Worm (Caenorhabditis elegans): ENCODE data around the gene F23H11.4.

F23H11.4 gene

ce11 chrIII:907990-908389, 651 bp upstream of the F23H11.4 start:
- no peak for TF ChIP-seq K09A11.1 (tag; optimal IDR thresholded peaks at IDR 0.05; ENCODE audit: insufficient read depth)
- TF ChIP-seq nfya-1 (tag; optimal IDR thresholded peaks at IDR 0.05), result peak; percentile 30

ce11 chrIII:901600-902250, 5.6 kb downstream of the F23H11.4 start:
- TF ChIP-seq lin-11 (tag; optimal IDR thresholded peaks at IDR 0.05), result no peak
- TF ChIP-seq ets-4 (tag; optimal IDR thresholded peaks at IDR 0.05), result no peak
- TF ChIP-seq mec-3 (tag; optimal IDR thresholded peaks at IDR 0.05; ENCODE audit: borderline replicate concordance), result no peak
- TF ChIP-seq hlh-8 (tag; optimal IDR thresholded peaks at IDR 0.05), result no peak
- no peak for TF ChIP-seq sox-4 (tag; optimal IDR thresholded peaks at IDR 0.05)
- TF ChIP-seq unc-86 (tag; optimal IDR thresholded peaks at IDR 0.05), result no peak
- no peak for TF ChIP-seq ceh-34 (tag; optimal IDR thresholded peaks at IDR 0.05)
- no peak for TF ChIP-seq ceh-30 (tag; optimal IDR thresholded peaks at IDR 0.05)
- no peak for TF ChIP-seq elt-4 (tag; optimal IDR thresholded peaks at IDR 0.05)
- TF ChIP-seq T23F11.4 (GFP tag; optimal IDR thresholded peaks at IDR 0.05), result no peak
- no peak for TF ChIP-seq odd-2 (tag; optimal IDR thresholded peaks at IDR 0.05)
- TF ChIP-seq C08G9.2 (tag; optimal IDR thresholded peaks at IDR 0.05), result no peak
- TF ChIP-seq fkh-6 (tag; optimal IDR thresholded peaks at IDR 0.05), result no peak
- no peak for TF ChIP-seq pax-1 (tag; optimal IDR thresholded peaks at IDR 0.05)

- no peak for TF ChIP-seq nhr-11 (tag; optimal IDR thresholded peaks at IDR 0.05)
- TF ChIP-seq pqm-1 (tag; optimal IDR thresholded peaks at IDR 0.05), result no peak
- no peak for TF ChIP-seq Y22D7AL.16 (tag; optimal IDR thresholded peaks at IDR 0.05)
- no peak for TF ChIP-seq unc-42 (tag; optimal IDR thresholded peaks at IDR 0.05)
- no peak for TF ChIP-seq ceh-14 (tag; optimal IDR thresholded peaks at IDR 0.05)
- no peak for TF ChIP-seq ceh-24 (tag; optimal IDR thresholded peaks at IDR 0.05)
- TF ChIP-seq ceh-31 (tag; optimal IDR thresholded peaks at IDR 0.05), result no peak
- TF ChIP-seq pag-3 (tag; optimal IDR thresholded peaks at IDR 0.05; ENCODE audit: borderline replicate concordance), result no peak
- TF ChIP-seq C38D4.7 (GFP tag; optimal IDR thresholded peaks at IDR 0.05), result no peak
- TF ChIP-seq ceh-18 (tag; optimal IDR thresholded peaks at IDR 0.05), result no peak
- no peak for TF ChIP-seq sox-2 (GFP tag; IDR thresholded peaks at IDR 0.05)
- TF ChIP-seq gmeb-2 (tag; optimal IDR thresholded peaks at IDR 0.05), result no peak
- TF ChIP-seq hlh-13 (GFP tag; optimal IDR thresholded peaks at IDR 0.05), result no peak
- no peak for TF ChIP-seq tbx-2 (tag; optimal IDR thresholded peaks at IDR 0.05)
- TF ChIP-seq lin-11 (tag; optimal IDR thresholded peaks at IDR 0.05), result no peak
- TF ChIP-seq ceh-2 (tag; optimal IDR thresholded peaks at IDR 0.05), result no peak
- TF ChIP-seq ceh-30 (tag; optimal IDR thresholded peaks at IDR 0.05), result no peak
- no peak for TF ChIP-seq hlh-8 (tag; optimal IDR thresholded peaks at IDR 0.05)
Observed at ce11 chrIII:901148-901547, 6.2 kb downstream of the F23H11.4 start, which contains the start of gene sucl-2. Gene sucl-2, minus strand, starts transcription at chrIII:901412.

ce11 chrIII:900134-900533, 7.2 kb downstream of the F23H11.4 start:
- TF ChIP-seq pha-4 (tag; optimal IDR thresholded peaks at IDR 0.05) (no peak), ceh-19 (GFP tag; optimal IDR thresholded peaks at IDR 0.05) (no peak), sdc-2 (tag; optimal IDR thresholded peaks at IDR 0.05) (no peak), hlh-6 (tag; optimal IDR thresholded peaks at IDR 0.05) (no peak)

ce11 chrIII:896904-897303, 10.4 kb downstream of the F23H11.4 start:
- TF ChIP-seq ceh-22 (tag; optimal IDR thresholded peaks at IDR 0.05), result no peak
- no peak for TF ChIP-seq ceh-18 (tag; optimal IDR thresholded peaks at IDR 0.05)
- TF ChIP-seq lim-6 (tag; optimal IDR thresholded peaks at IDR 0.05), result no peak
- TF ChIP-seq che-1 (tag; optimal IDR thresholded peaks at IDR 0.05), result no peak
- no peak for TF ChIP-seq hlh-13 (GFP tag; optimal IDR thresholded peaks at IDR 0.05)
- TF ChIP-seq ceh-2 (tag; optimal IDR thresholded peaks at IDR 0.05), result no peak
- no peak for TF ChIP-seq nhr-11 (tag; optimal IDR thresholded peaks at IDR 0.05)
- no peak for TF ChIP-seq zip-5 (tag; optimal IDR thresholded peaks at IDR 0.05)
- TF ChIP-seq ceh-30 (tag; optimal IDR thresholded peaks at IDR 0.05), result no peak
- TF ChIP-seq mec-3 (tag; optimal IDR thresholded peaks at IDR 0.05; ENCODE audit: borderline replicate concordance), result no peak
- no peak for TF ChIP-seq ceh-48 (tag; optimal IDR thresholded peaks at IDR 0.05)

All from whole organism, late embryonic.